Worm (Caenorhabditis elegans): ENCODE data around the gene acp-1.
A peak's percentile ranks its signal among the peaks of the same experiment; 100 is the strongest.

acp-1 gene

ce11 chrX:3393562-3393961 is 8.3 kb upstream of the acp-1 start, which contains the start of gene slcf-2:
Gene slcf-2 (plus strand): TSS chrX:3393862.
- TF ChIP-seq dao-5 (tag; optimal IDR thresholded peaks at IDR 0.05) (no peak), him-1 (tag; optimal IDR thresholded peaks at IDR 0.05) (no peak), W03F9.2 (tag; optimal IDR thresholded peaks at IDR 0.05) (no peak)

- TF ChIP-seq him-1 (tag; optimal IDR thresholded peaks at IDR 0.05) (no peak), W03F9.2 (tag; optimal IDR thresholded peaks at IDR 0.05) (no peak), dao-5 (tag; optimal IDR thresholded peaks at IDR 0.05) (no peak)
Measured at ce11 chrX:3380167-3380566, 5.1 kb downstream of the acp-1 start, which contains the start of gene ZK563.7. Gene ZK563.7 (plus strand): TSS chrX:3380467.

- no peak for TF ChIP-seq W03F9.2 (tag; optimal IDR thresholded peaks at IDR 0.05)
- TF ChIP-seq dao-5 (tag; optimal IDR thresholded peaks at IDR 0.05), result no peak
- no peak for TF ChIP-seq him-1 (tag; optimal IDR thresholded peaks at IDR 0.05)
Measured at ce11 chrX:3379114-3379513, 6.1 kb downstream of the acp-1 start, which contains the start of gene sorf-1. Gene sorf-1 (minus strand): TSS chrX:3379248.

ce11 chrX:3375320-3375719 is 9.9 kb downstream of the acp-1 start:
- TF ChIP-seq W03F9.2 (tag; optimal IDR thresholded peaks at IDR 0.05) (no peak), him-1 (tag; optimal IDR thresholded peaks at IDR 0.05) (no peak), dao-5 (tag; optimal IDR thresholded peaks at IDR 0.05) (no peak)

- TF ChIP-seq W03F9.2 (tag; optimal IDR thresholded peaks at IDR 0.05) (no peak), dao-5 (tag; optimal IDR thresholded peaks at IDR 0.05) (no peak), him-1 (tag; optimal IDR thresholded peaks at IDR 0.05) (no peak)
Measured at ce11 chrX:3374642-3375041, 10.6 kb downstream of the acp-1 start, which contains the start of gene clc-3. Gene clc-3 (minus strand): TSS chrX:3374742.

ce11 chrX:3371264-3371663 is 14.0 kb downstream of the acp-1 start:
- TF ChIP-seq W03F9.2 (tag; optimal IDR thresholded peaks at IDR 0.05), result no peak
- TF ChIP-seq him-1 (tag; optimal IDR thresholded peaks at IDR 0.05), result peak; percentile 85
- TF ChIP-seq dao-5 (tag; optimal IDR thresholded peaks at IDR 0.05), result peak; percentile 27

ce11 chrX:3369442-3369841 is 15.8 kb downstream of the acp-1 start:
- TF ChIP-seq W03F9.2 (tag; optimal IDR thresholded peaks at IDR 0.05), result no peak
- TF ChIP-seq him-1 (tag; optimal IDR thresholded peaks at IDR 0.05), result no peak
- TF ChIP-seq dao-5 (tag; optimal IDR thresholded peaks at IDR 0.05), result no peak

- TF ChIP-seq W03F9.2 (tag; optimal IDR thresholded peaks at IDR 0.05) (no peak), dao-5 (tag; optimal IDR thresholded peaks at IDR 0.05) (no peak), him-1 (tag; optimal IDR thresholded peaks at IDR 0.05) (no peak)
Measured at ce11 chrX:3368659-3369058, 16.6 kb downstream of the acp-1 start, which contains the start of gene ZK563.2. Gene ZK563.2 (plus strand): TSS chrX:3368959.

- TF ChIP-seq dao-5 (tag; optimal IDR thresholded peaks at IDR 0.05) (no peak), him-1 (tag; optimal IDR thresholded peaks at IDR 0.05) (no peak), W03F9.2 (tag; optimal IDR thresholded peaks at IDR 0.05) (no peak)
Measured at ce11 chrX:3366782-3367181, 18.5 kb downstream of the acp-1 start.

ce11 chrX:3362378-3362777 is 22.9 kb downstream of the acp-1 start, which contains the start of gene dhs-26:
Gene dhs-26 (minus strand): TSS chrX:3362493.
- TF ChIP-seq W03F9.2 (tag; optimal IDR thresholded peaks at IDR 0.05) (no peak), him-1 (tag; optimal IDR thresholded peaks at IDR 0.05) (no peak), dao-5 (tag; optimal IDR thresholded peaks at IDR 0.05) (no peak)

ce11 chrX:3351526-3351925 is 33.7 kb downstream of the acp-1 start, which contains the start of gene ZK816.1:
Gene ZK816.1 (plus strand): TSS chrX:3351712.
- no peak for TF ChIP-seq dao-5 (tag; optimal IDR thresholded peaks at IDR 0.05)
- TF ChIP-seq W03F9.2 (tag; optimal IDR thresholded peaks at IDR 0.05), result no peak
- TF ChIP-seq him-1 (tag; optimal IDR thresholded peaks at IDR 0.05), result no peak

- TF ChIP-seq him-1 (tag; optimal IDR thresholded peaks at IDR 0.05) (no peak), dao-5 (tag; optimal IDR thresholded peaks at IDR 0.05) (no peak), W03F9.2 (tag; optimal IDR thresholded peaks at IDR 0.05) (no peak)
Measured at ce11 chrX:3350306-3350705, 35.0 kb downstream of the acp-1 start, which contains the start of gene nspg-4. Gene nspg-4 (minus strand): TSS chrX:3350406.

ce11 chrX:3347904-3348441 is 37.3 kb downstream of the acp-1 start, which contains the start of gene ZK816.3:
Gene ZK816.3 (plus strand): TSS chrX:3348391.
- TF ChIP-seq him-1 (tag; optimal IDR thresholded peaks at IDR 0.05), result no peak
- TF ChIP-seq dao-5 (tag; optimal IDR thresholded peaks at IDR 0.05), result no peak
- no peak for TF ChIP-seq W03F9.2 (tag; optimal IDR thresholded peaks at IDR 0.05)

- TF ChIP-seq him-1 (tag; optimal IDR thresholded peaks at IDR 0.05), result no peak
- TF ChIP-seq W03F9.2 (tag; optimal IDR thresholded peaks at IDR 0.05), result no peak
- no peak for TF ChIP-seq dao-5 (tag; optimal IDR thresholded peaks at IDR 0.05)
Measured at ce11 chrX:3343620-3344197, 41.6 kb downstream of the acp-1 start.

Data from whole organism, L4/young adult.